Fruit fly (Drosophila melanogaster) whole organism, embryonic: Measurements from ENCODE around the gene ph-d.

Experiments used
- CG10147 ChIP-seq: fragments of 200-800 bp; sonication (Bioruptor generic); optimal IDR thresholded peaks from 2 replicates; lab custom pipeline; 2019; ENCODE audit warnings: missing biosample characterization, mild to moderate bottlenecking, missing genetic modification characterization, moderate library complexity
- CG10654 ChIP-seq: fragments of 200-800 bp; sonication (Bioruptor generic); optimal IDR thresholded peaks from 2 replicates; lab custom pipeline; 2016; ENCODE audit warnings: missing biosample characterization, missing genetic modification characterization
- CG11093 ChIP-seq: fragments of 200-800 bp; sonication (Bioruptor generic); IDR thresholded peaks from 3 replicates; pipeline ENCODE4 v1.3.6; 2022; ENCODE audit warnings: missing biosample characterization, missing genetic modification characterization
- CG11456 ChIP-seq: fragments of 200-800 bp; sonication (Bioruptor generic); IDR thresholded peaks from 3 replicates; pipeline ENCODE4 v1.3.6; 2022; ENCODE audit warnings: missing biosample characterization, missing genetic modification characterization
- CG11504 ChIP-seq: fragments of 200-800 bp; sonication (Bioruptor generic); optimal IDR thresholded peaks from 3 replicates; lab custom pipeline; 2019; ENCODE audit warnings: missing biosample characterization, mild to moderate bottlenecking, missing genetic modification characterization, moderate library complexity
- CG12104 ChIP-seq: fragments of 200-800 bp; sonication (Bioruptor generic); optimal IDR thresholded peaks from 3 replicates; lab custom pipeline; 2016; ENCODE audit warnings: missing biosample characterization, missing genetic modification characterization
- CG12155 ChIP-seq: fragments of 200-800 bp; sonication (Bioruptor generic); optimal IDR thresholded peaks from 3 replicates; lab custom pipeline; 2016; ENCODE audit warnings: missing biosample characterization, missing genetic modification characterization
- CG12391 ChIP-seq: fragments of 200-800 bp; sonication (Bioruptor generic); optimal IDR thresholded peaks from 3 replicates; lab custom pipeline; 2018; ENCODE audit warnings: missing biosample characterization, mild to moderate bottlenecking, missing genetic modification characterization, moderate library complexity
- CG14965 ChIP-seq: fragments of 200-800 bp; sonication (Bioruptor generic); optimal IDR thresholded peaks from 2 replicates; lab custom pipeline; 2016; ENCODE audit warnings: missing biosample characterization, missing genetic modification characterization, borderline replicate concordance
- CG15479 ChIP-seq: fragments of 200-800 bp; sonication (Bioruptor generic); optimal IDR thresholded peaks from 3 replicates; lab custom pipeline; 2019; ENCODE audit warnings: missing biosample characterization, mild to moderate bottlenecking, missing genetic modification characterization, moderate library complexity
- CG17802 ChIP-seq: fragments of 200-800 bp; sonication (Bioruptor generic); optimal IDR thresholded peaks from 2 replicates; lab custom pipeline; 2018; ENCODE audit warnings: missing biosample characterization, mild to moderate bottlenecking, missing genetic modification characterization, moderate library complexity
- CG1792 ChIP-seq: fragments of 200-800 bp; sonication (Bioruptor generic); optimal IDR thresholded peaks from 2 replicates; lab custom pipeline; 2016; ENCODE audit warnings: missing biosample characterization, missing genetic modification characterization
- CG2712 ChIP-seq: fragments of 200-800 bp; optimal IDR thresholded peaks from 3 replicates; lab custom pipeline; 2019; ENCODE audit warnings: missing biosample characterization, mild to moderate bottlenecking, missing genetic modification characterization, moderate library complexity
- CG33557 ChIP-seq: fragments of 200-800 bp; sonication (Bioruptor generic); optimal IDR thresholded peaks from 2 replicates; lab custom pipeline; 2019; ENCODE audit warnings: missing biosample characterization, mild to moderate bottlenecking, missing genetic modification characterization, moderate library complexity
- CG42726 ChIP-seq: fragments of 200-800 bp; sonication (Bioruptor generic); IDR thresholded peaks from 2 replicates; pipeline ENCODE4 v1.3.6; 2022; ENCODE audit warnings: missing biosample characterization, missing genetic modification characterization; ENCODE audit not compliant: partially characterized antibody
- CG4328 ChIP-seq: fragments of 200-800 bp; sonication (Bioruptor generic); optimal IDR thresholded peaks from 3 replicates; lab custom pipeline; 2017; ENCODE audit warnings: missing biosample characterization, missing genetic modification reagents, missing genetic modification characterization
- CG6791 ChIP-seq: fragments of 200-800 bp; sonication (Bioruptor generic); IDR thresholded peaks from 3 replicates; pipeline ENCODE4 v1.3.6; 2022; ENCODE audit warnings: missing biosample characterization, missing genetic modification characterization; ENCODE audit not compliant: partially characterized antibody
- CG7745 ChIP-seq: fragments of 200-800 bp; sonication (Bioruptor generic); optimal IDR thresholded peaks from 2 replicates; lab custom pipeline; 2018; ENCODE audit warnings: missing biosample characterization, mild to moderate bottlenecking, missing genetic modification characterization, moderate library complexity
- Doc2 ChIP-seq: fragments of 200-800 bp; sonication (Bioruptor generic); IDR thresholded peaks from 2 replicates; pipeline ENCODE4 v1.3.6; 2022; ENCODE audit warnings: missing biosample characterization, missing genetic modification characterization
- Dref ChIP-seq: fragments of 200-800 bp; sonication (Bioruptor generic); IDR thresholded peaks from 2 replicates; pipeline ENCODE4 v1.3.6; 2022; ENCODE audit warnings: missing biosample characterization, missing genetic modification characterization
- Gsc ChIP-seq: fragments of 200-800 bp; sonication (Bioruptor generic); IDR thresholded peaks from 2 replicates; pipeline ENCODE4 v1.3.6; 2022; ENCODE audit warnings: missing biosample characterization, missing genetic modification characterization
- Jarid2 ChIP-seq: fragments of 200-800 bp; sonication (Bioruptor generic); optimal IDR thresholded peaks from 3 replicates; lab custom pipeline; 2017; ENCODE audit warnings: mild to moderate bottlenecking, missing biosample characterization, missing genetic modification reagents, missing genetic modification characterization
- Nf-YA ChIP-seq: fragments of 200-800 bp; sonication (Bioruptor generic); IDR thresholded peaks from 2 replicates; pipeline ENCODE4 v1.3.6; 2022; ENCODE audit warnings: missing biosample characterization, missing genetic modification characterization
- Nf-YB ChIP-seq: fragments of 200-800 bp; sonication (Bioruptor generic); optimal IDR thresholded peaks from 3 replicates; lab custom pipeline; 2019; ENCODE audit warnings: missing biosample characterization, mild to moderate bottlenecking, missing genetic modification characterization, moderate library complexity
- Oli ChIP-seq: fragments of 200-800 bp; sonication (Bioruptor generic); optimal IDR thresholded peaks from 2 replicates; lab custom pipeline; 2018; ENCODE audit warnings: missing biosample characterization, mild to moderate bottlenecking, missing genetic modification characterization, moderate library complexity
- Ptx1 ChIP-seq: fragments of 200-800 bp; sonication (Bioruptor generic); IDR thresholded peaks from 2 replicates; pipeline ENCODE4 v1.3.6; 2022; ENCODE audit warnings: missing biosample characterization, missing genetic modification characterization
- Rfx ChIP-seq: fragments of 200-800 bp; sonication (Bioruptor generic); IDR thresholded peaks from 2 replicates; pipeline ENCODE4 v1.3.6; 2022; ENCODE audit warnings: missing biosample characterization, missing genetic modification characterization
- Rx ChIP-seq: fragments of 200-800 bp; sonication (Bioruptor generic); IDR thresholded peaks from 2 replicates; pipeline ENCODE4 v1.3.6; 2022; ENCODE audit warnings: missing biosample characterization, missing genetic modification characterization
- Side ChIP-seq: fragments of 200-800 bp; sonication (Bioruptor generic); optimal IDR thresholded peaks from 2 replicates; lab custom pipeline; 2016; ENCODE audit warnings: missing biosample characterization, missing genetic modification characterization
- ash1 ChIP-seq: fragments of 200-800 bp; sonication (Bioruptor generic); optimal IDR thresholded peaks from 2 replicates; lab custom pipeline; 2018; ENCODE audit warnings: missing biosample characterization, mild to moderate bottlenecking, missing genetic modification characterization
- bcd ChIP-seq: fragments of 200-800 bp; sonication (Bioruptor generic); optimal IDR thresholded peaks from 2 replicates; lab custom pipeline; 2017; ENCODE audit warnings: missing biosample characterization, mild to moderate bottlenecking, missing genetic modification characterization
- cas ChIP-seq: fragments of 200-800 bp; sonication (Bioruptor generic); IDR thresholded peaks from 2 replicates; pipeline ENCODE4 v1.3.6; 2022; ENCODE audit warnings: missing biosample characterization, missing genetic modification characterization
- chif ChIP-seq, 2 experiments: fragments of 200-800 bp; sonication (Bioruptor generic); optimal IDR thresholded peaks; 3 replicates each; lab custom pipeline; 2016; ENCODE audit warnings: missing biosample characterization in 2 of 2, missing genetic modification characterization in 2 of 2
- chinmo ChIP-seq: fragments of 200-800 bp; sonication (Bioruptor generic); IDR thresholded peaks from 4 replicates; pipeline ENCODE4 v1.3.6; 2022; ENCODE audit warnings: missing biosample characterization, missing genetic modification characterization; ENCODE audit not compliant: partially characterized antibody
- chm ChIP-seq: fragments of 200-800 bp; sonication (Bioruptor generic); IDR thresholded peaks from 2 replicates; pipeline ENCODE4 v1.3.6; 2022; ENCODE audit warnings: missing biosample characterization, missing genetic modification characterization
- cwo ChIP-seq: fragments of 200-800 bp; sonication (Bioruptor generic); optimal IDR thresholded peaks from 3 replicates; lab custom pipeline; 2017; ENCODE audit warnings: missing biosample characterization, missing genetic modification characterization, mild to moderate bottlenecking, moderate library complexity, missing genetic modification reagents
- da ChIP-seq: fragments of 200-800 bp; sonication (Bioruptor generic); optimal IDR thresholded peaks from 2 replicates; lab custom pipeline; 2016; ENCODE audit warnings: missing biosample characterization, missing genetic modification characterization
- dysf ChIP-seq: fragments of 200-800 bp; sonication (Bioruptor generic); IDR thresholded peaks from 3 replicates; pipeline ENCODE4 v1.3.6; 2022; ENCODE audit warnings: missing biosample characterization, missing genetic modification characterization
- fd102C ChIP-seq: fragments of 200-800 bp; sonication (Bioruptor generic); optimal IDR thresholded peaks from 2 replicates; lab custom pipeline; 2018; ENCODE audit warnings: missing biosample characterization, mild to moderate bottlenecking, missing genetic modification characterization, moderate library complexity
- gfzf ChIP-seq: fragments of 200-800 bp; sonication (Bioruptor generic); optimal IDR thresholded peaks from 2 replicates; lab custom pipeline; 2016; ENCODE audit warnings: missing biosample characterization, mild to moderate bottlenecking, missing genetic modification characterization, moderate library complexity
- gsb ChIP-seq: fragments of 200-800 bp; sonication (Bioruptor generic); IDR thresholded peaks from 2 replicates; pipeline ENCODE4 v1.3.6; 2022; ENCODE audit warnings: missing biosample characterization, missing genetic modification characterization
- h ChIP-seq: fragments of >200 bp; optimal IDR thresholded peaks from 2 replicates; lab custom pipeline; 2017
- ham ChIP-seq: fragments of 200-800 bp; sonication (Bioruptor generic); IDR thresholded peaks from 2 replicates; pipeline ENCODE4 v1.3.6; 2022; ENCODE audit warnings: missing biosample characterization, missing genetic modification characterization
- jigr1 ChIP-seq: fragments of 200-800 bp; sonication (Bioruptor generic); IDR thresholded peaks from 3 replicates; pipeline ENCODE4 v1.3.6; 2022; ENCODE audit warnings: missing biosample characterization, missing genetic modification characterization
- ken ChIP-seq: fragments of 200-800 bp; sonication (Bioruptor generic); IDR thresholded peaks from 3 replicates; pipeline ENCODE4 v1.3.6; 2022; ENCODE audit warnings: missing biosample characterization, missing genetic modification characterization
- knrl ChIP-seq: fragments of 200-800 bp; sonication (Bioruptor generic); IDR thresholded peaks from 3 replicates; pipeline ENCODE4 v1.3.6; 2022; ENCODE audit warnings: missing biosample characterization, missing genetic modification characterization; ENCODE audit not compliant: partially characterized antibody
- lilli ChIP-seq: fragments of 200-800 bp; sonication (Bioruptor generic); optimal IDR thresholded peaks from 3 replicates; lab custom pipeline; 2016; ENCODE audit warnings: missing biosample characterization, missing genetic modification characterization
- pb ChIP-seq: fragments of 200-800 bp; sonication (Bioruptor generic); optimal IDR thresholded peaks from 3 replicates; lab custom pipeline; 2016; ENCODE audit warnings: missing biosample characterization, missing genetic modification characterization
- pzg ChIP-seq: fragments of 200-800 bp; sonication (Bioruptor generic); optimal IDR thresholded peaks from 3 replicates; lab custom pipeline; 2018; ENCODE audit warnings: missing biosample characterization, mild to moderate bottlenecking, missing genetic modification characterization, moderate library complexity
- slp2 ChIP-seq: fragments of 200-800 bp; sonication (Bioruptor generic); optimal IDR thresholded peaks from 2 replicates; lab custom pipeline; 2016; ENCODE audit warnings: missing biosample characterization, missing genetic modification characterization
- usp ChIP-seq: fragments of >200 bp; optimal IDR thresholded peaks from 2 replicates; lab custom pipeline; 2017; ENCODE audit warnings: missing biosample characterization, missing genetic modification characterization
- yki ChIP-seq: fragments of >200 bp; optimal IDR thresholded peaks from 3 replicates; lab custom pipeline; 2018

Gene ph-d

dm6 chrX:2073325-2073724 is 49.8 kb downstream of the ph-d start, which contains the start of gene CG4199 (continued):
- peak; percentile 82 for TF ChIP-seq gfzf (GFP tag; lab: Kevin White, UChicago)
- 0 out of 2 replicates have a peak, but pooled peaks have one; percentile 24 for TF ChIP-seq chm (GFP tag; lab: Robert Waterston, UW)
- TF ChIP-seq gsb (GFP tag; lab: Robert Waterston, UW): no peak
- TF ChIP-seq fd102C (GFP tag; lab: Kevin White, UChicago): no peak
- TF ChIP-seq CG15479 (GFP tag; lab: Kevin White, UChicago): no peak
- no peak for TF ChIP-seq Ptx1
- no peak for TF ChIP-seq pb (GFP tag; lab: Kevin White, UChicago)
- TF ChIP-seq knrl (GFP tag; lab: Robert Waterston, UW): peak; percentile 48; the same call in 1 of the 3 replicates
- no peak for TF ChIP-seq usp (GFP tag; lab: Kevin White, UChicago)
- TF ChIP-seq Gsc (GFP tag; lab: Robert Waterston, UW): no peak
- no peak for TF ChIP-seq CG4328
- no peak for TF ChIP-seq CG7745 (tag; lab: Kevin White, UChicago)
- TF ChIP-seq CG10147 (GFP tag; lab: Kevin White, UChicago): no peak
- TF ChIP-seq CG12391: no peak
- no peak for TF ChIP-seq CG12155 (GFP tag; lab: Kevin White, UChicago)
- no peak for TF ChIP-seq CG11456 (GFP tag; lab: Robert Waterston, UW)
- no peak for TF ChIP-seq CG12104 (GFP tag; lab: Kevin White, UChicago)
- no peak for TF ChIP-seq ash1 (GFP tag; lab: Kevin White, UChicago)
- TF ChIP-seq Rx (GFP tag; lab: Robert Waterston, UW): no peak
- TF ChIP-seq ken (GFP tag; lab: Robert Waterston, UW): no peak
- peak; percentile 20 for TF ChIP-seq da (GFP tag; lab: Kevin White, UChicago)
- TF ChIP-seq ham (GFP tag; lab: Robert Waterston, UW): no peak
- no peak for TF ChIP-seq jigr1 (GFP tag; lab: Robert Waterston, UW)
- TF ChIP-seq CG42726 (GFP tag; lab: Robert Waterston, UW): no peak
- 0 out of 4 replicates have a peak, but pooled peaks have one; percentile 29 for TF ChIP-seq chinmo (GFP tag; lab: Robert Waterston, UW)
- TF ChIP-seq CG10654: no peak
- TF ChIP-seq chif (GFP tag; optimal IDR thresholded peaks at IDR 0.05; lab: Kevin White, UChicago): no peak
- TF ChIP-seq lilli (GFP tag; lab: Kevin White, UChicago): peak; percentile 20
- no peak for TF ChIP-seq Nf-YA (GFP tag; lab: Robert Waterston, UW)
- no peak for TF ChIP-seq CG33557 (GFP tag; lab: Kevin White, UChicago)
- no peak for TF ChIP-seq cas (GFP tag; lab: Robert Waterston, UW)
- TF ChIP-seq CG2712 (tag; lab: Kevin White, UChicago): peak; percentile 2
- no peak for TF ChIP-seq CG1792 (GFP tag; lab: Kevin White, UChicago)
- TF ChIP-seq h (lab: Kevin White, UChicago): no peak
- peak; percentile 18 for TF ChIP-seq Jarid2 (GFP tag; lab: Kevin White, UChicago)
- TF ChIP-seq Nf-YB (GFP tag; lab: Kevin White, UChicago): no peak
- TF ChIP-seq Dref (GFP tag; lab: Robert Waterston, UW): peak; percentile 44
- TF ChIP-seq yki (lab: Kevin White, UChicago): no peak
- no peak for TF ChIP-seq Oli (tag; lab: Kevin White, UChicago)
- TF ChIP-seq Doc2 (GFP tag; lab: Robert Waterston, UW): no peak
- TF ChIP-seq bcd (GFP tag; lab: Kevin White, UChicago): no peak
- TF ChIP-seq dysf (GFP tag; lab: Robert Waterston, UW): no peak
- no peak for TF ChIP-seq slp2 (GFP tag; lab: Kevin White, UChicago)
- no peak for TF ChIP-seq cwo (GFP tag; lab: Kevin White, UChicago)
- TF ChIP-seq CG11093 (GFP tag; lab: Robert Waterston, UW): no peak
- TF ChIP-seq Rfx (GFP tag; lab: Robert Waterston, UW): peak; percentile 46
- TF ChIP-seq Side (GFP tag; lab: Kevin White, UChicago): no peak
- TF ChIP-seq pzg (GFP tag; lab: Kevin White, UChicago): peak; percentile 89
- TF ChIP-seq CG6791 (GFP tag; lab: Robert Waterston, UW): peak; percentile 36; the same call in 1 of the 3 replicates
- peak; percentile 25 for TF ChIP-seq CG11504 (tag; lab: Kevin White, UChicago)
- no peak for TF ChIP-seq CG17802 (tag; lab: Kevin White, UChicago)
- no peak for TF ChIP-seq CG14965
